Fruit fly (Drosophila melanogaster) whole organism, embryonic: ENCODE results near the gene Col4a1.
A peak's percentile ranks its signal among the peaks of the same experiment; 100 is the strongest.

Experiments used
- ATbp ChIP-seq: fragments of 200-800 bp; sonication (Bioruptor generic); optimal IDR thresholded peaks from 2 replicates; lab custom pipeline; 2017; ENCODE audit warnings: missing biosample characterization, mild to moderate bottlenecking, missing genetic modification characterization, missing genetic modification reagents
- Bdp1 ChIP-seq: fragments of 200-800 bp; sonication (Bioruptor generic); optimal IDR thresholded peaks from 3 replicates; lab custom pipeline; 2016; ENCODE audit warnings: missing biosample characterization, missing genetic modification characterization
- C15 ChIP-seq: fragments of 200-800 bp; sonication (Bioruptor generic); IDR thresholded peaks from 3 replicates; pipeline ENCODE4 v1.3.6; 2022; ENCODE audit warnings: missing biosample characterization, missing genetic modification characterization
- CG10366 ChIP-seq: fragments of 200-800 bp; sonication (Bioruptor generic); IDR thresholded peaks from 2 replicates; pipeline ENCODE4 v1.3.6; 2022; ENCODE audit warnings: missing biosample characterization, missing genetic modification characterization
- CG10959 ChIP-seq: fragments of 200-800 bp; sonication (Bioruptor generic); IDR thresholded peaks from 2 replicates; pipeline ENCODE4 v1.3.6; 2022; ENCODE audit warnings: missing biosample characterization, missing genetic modification characterization
- CG13775 ChIP-seq: fragments of 200-800 bp; sonication (Bioruptor generic); optimal IDR thresholded peaks from 3 replicates; lab custom pipeline; 2017; ENCODE audit warnings: missing biosample characterization, mild to moderate bottlenecking, missing genetic modification characterization
- CG14860 ChIP-seq: fragments of 200-800 bp; sonication (Bioruptor generic); IDR thresholded peaks from 3 replicates; pipeline ENCODE4 v1.3.6; 2022; ENCODE audit warnings: missing biosample characterization, missing genetic modification characterization; ENCODE audit not compliant: partially characterized antibody
- CG15514 ChIP-seq: fragments of 200-800 bp; sonication (Bioruptor generic); optimal IDR thresholded peaks from 3 replicates; lab custom pipeline; 2017; ENCODE audit warnings: missing biosample characterization, missing genetic modification characterization, mild to moderate bottlenecking, moderate library complexity, missing genetic modification reagents
- CG18619 ChIP-seq: fragments of 200-800 bp; sonication (Bioruptor generic); optimal IDR thresholded peaks from 3 replicates; lab custom pipeline; 2017; ENCODE audit warnings: missing biosample characterization, mild to moderate bottlenecking, missing genetic modification characterization
- CG2120 ChIP-seq: fragments of 200-800 bp; sonication (Bioruptor generic); optimal IDR thresholded peaks from 3 replicates; lab custom pipeline; 2016; ENCODE audit warnings: missing biosample characterization, missing genetic modification characterization
- CG2129 ChIP-seq: fragments of 200-800 bp; sonication (Bioruptor generic); IDR thresholded peaks from 2 replicates; pipeline ENCODE4 v1.3.6; 2022; ENCODE audit warnings: missing biosample characterization, missing genetic modification characterization; ENCODE audit not compliant: partially characterized antibody
- CG2678 ChIP-seq: fragments of 200-800 bp; sonication (Bioruptor generic); optimal IDR thresholded peaks from 3 replicates; lab custom pipeline; 2019; ENCODE audit warnings: missing biosample characterization, mild to moderate bottlenecking, missing genetic modification characterization, moderate library complexity
- CG3847 ChIP-seq: fragments of 200-800 bp; sonication (Bioruptor generic); IDR thresholded peaks from 2 replicates; pipeline ENCODE4 v1.3.6; 2022; ENCODE audit warnings: missing biosample characterization, missing genetic modification characterization
- CG7786 ChIP-seq: fragments of 200-800 bp; sonication (Bioruptor generic); optimal IDR thresholded peaks from 2 replicates; lab custom pipeline; 2016; ENCODE audit warnings: missing biosample characterization, missing genetic modification characterization
- CG8388 ChIP-seq: fragments of 200-800 bp; sonication (Bioruptor generic); optimal IDR thresholded peaks from 2 replicates; lab custom pipeline; 2019; ENCODE audit warnings: missing biosample characterization, mild to moderate bottlenecking, missing genetic modification characterization, moderate library complexity
- CG8765 ChIP-seq: fragments of 200-800 bp; sonication (Bioruptor generic); IDR thresholded peaks from 2 replicates; pipeline ENCODE4 v1.3.6; 2022; ENCODE audit warnings: missing biosample characterization, missing genetic modification characterization
- CG9437 ChIP-seq: fragments of 200-800 bp; sonication (Bioruptor generic); optimal IDR thresholded peaks from 2 replicates; lab custom pipeline; 2018; ENCODE audit warnings: missing biosample characterization, mild to moderate bottlenecking, missing genetic modification characterization
- CG9932 ChIP-seq: fragments of 200-800 bp; sonication (Bioruptor generic); IDR thresholded peaks from 2 replicates; pipeline ENCODE4 v1.3.6; 2022; ENCODE audit warnings: missing biosample characterization, missing genetic modification characterization
- CTCF ChIP-seq: fragments of 200-800 bp; sonication (Bioruptor generic); optimal IDR thresholded peaks from 2 replicates; lab custom pipeline; 2017; ENCODE audit warnings: missing biosample characterization, mild to moderate bottlenecking, missing genetic modification characterization, moderate library complexity
- Dip3 ChIP-seq: fragments of 200-800 bp; sonication (Bioruptor generic); optimal IDR thresholded peaks from 3 replicates; lab custom pipeline; 2016; ENCODE audit warnings: missing biosample characterization, missing genetic modification characterization
- Hand ChIP-seq: fragments of 200-800 bp; sonication (Bioruptor generic); optimal IDR thresholded peaks from 2 replicates; lab custom pipeline; 2017; ENCODE audit warnings: mild to moderate bottlenecking, missing biosample characterization, missing genetic modification reagents, missing genetic modification characterization
- Hr51 ChIP-seq, 2 experiments: fragments of 200-800 bp; sonication (Bioruptor generic); optimal IDR thresholded peaks; 2 replicates in 1 of 2; 3 replicates in 1 of 2; lab custom pipeline; 2016 to 2018; ENCODE audit warnings: missing biosample characterization in 2 of 2, missing genetic modification characterization in 2 of 2, mild to moderate bottlenecking in 1 of 2, moderate library complexity in 1 of 2
- Mad ChIP-seq: fragments of 200-800 bp; sonication (Bioruptor generic); optimal IDR thresholded peaks from 2 replicates; lab custom pipeline; 2016; ENCODE audit warnings: missing biosample characterization, missing genetic modification characterization
- Med ChIP-seq: fragments of 200-800 bp; sonication (Bioruptor generic); peaks from one replicate; lab custom pipeline; 2016; ENCODE audit warnings: missing biosample characterization, missing genetic modification characterization, mild to moderate bottlenecking, inconsistent platforms, moderate library complexity
- Nf-YB ChIP-seq: fragments of 200-800 bp; sonication (Bioruptor generic); optimal IDR thresholded peaks from 3 replicates; lab custom pipeline; 2019; ENCODE audit warnings: missing biosample characterization, mild to moderate bottlenecking, missing genetic modification characterization, moderate library complexity
- PHDP ChIP-seq: fragments of 200-800 bp; sonication (Bioruptor generic); optimal IDR thresholded peaks from 3 replicates; lab custom pipeline; 2018; ENCODE audit warnings: missing biosample characterization, mild to moderate bottlenecking, missing genetic modification characterization, moderate library complexity
- Poxn ChIP-seq: fragments of 200-800 bp; sonication (Bioruptor generic); IDR thresholded peaks from 2 replicates; pipeline ENCODE4 v1.3.6; 2022; ENCODE audit warnings: missing biosample characterization, missing genetic modification characterization
- Rfx ChIP-seq: fragments of 200-800 bp; sonication (Bioruptor generic); IDR thresholded peaks from 2 replicates; pipeline ENCODE4 v1.3.6; 2022; ENCODE audit warnings: missing biosample characterization, missing genetic modification characterization
- Vsx1 ChIP-seq: fragments of 200-800 bp; sonication (Bioruptor generic); optimal IDR thresholded peaks from 2 replicates; lab custom pipeline; 2017; ENCODE audit warnings: missing biosample characterization, mild to moderate bottlenecking, missing genetic modification characterization, missing genetic modification reagents
- ap ChIP-seq: fragments of 200-800 bp; sonication (Bioruptor generic); IDR thresholded peaks from 2 replicates; pipeline ENCODE4 v1.3.6; 2022; ENCODE audit warnings: missing biosample characterization, missing genetic modification characterization
- cg ChIP-seq: fragments of 200-800 bp; sonication (Bioruptor generic); optimal IDR thresholded peaks from 3 replicates; lab custom pipeline; 2019; ENCODE audit warnings: missing biosample characterization, mild to moderate bottlenecking, missing genetic modification characterization, moderate library complexity
- dysf ChIP-seq: fragments of 200-800 bp; sonication (Bioruptor generic); IDR thresholded peaks from 3 replicates; pipeline ENCODE4 v1.3.6; 2022; ENCODE audit warnings: missing biosample characterization, missing genetic modification characterization
- gem ChIP-seq: fragments of 200-800 bp; sonication (Bioruptor generic); optimal IDR thresholded peaks from 2 replicates; lab custom pipeline; 2019; ENCODE audit warnings: missing biosample characterization, mild to moderate bottlenecking, missing genetic modification characterization, moderate library complexity
- grau ChIP-seq: fragments of 200-800 bp; optimal IDR thresholded peaks from 3 replicates; lab custom pipeline; 2019; ENCODE audit warnings: missing biosample characterization, mild to moderate bottlenecking, missing genetic modification characterization, moderate library complexity
- insv ChIP-seq, 2 experiments: fragments of 200-800 bp; sonication (Bioruptor generic); optimal IDR thresholded peaks; 3 replicates each; lab custom pipeline; 2016 to 2018; ENCODE audit warnings: missing biosample characterization in 2 of 2, missing genetic modification characterization in 2 of 2
- lilli ChIP-seq: fragments of 200-800 bp; sonication (Bioruptor generic); optimal IDR thresholded peaks from 3 replicates; lab custom pipeline; 2016; ENCODE audit warnings: missing biosample characterization, missing genetic modification characterization
- nau ChIP-seq: fragments of 200-800 bp; sonication (Bioruptor generic); optimal IDR thresholded peaks from 3 replicates; lab custom pipeline; 2017; ENCODE audit warnings: missing biosample characterization, mild to moderate bottlenecking, missing genetic modification characterization, missing genetic modification reagents
- nerfin-2 ChIP-seq: fragments of 200-800 bp; sonication (Bioruptor generic); IDR thresholded peaks from 2 replicates; pipeline ENCODE4 v1.3.6; 2022; ENCODE audit warnings: missing biosample characterization, missing genetic modification characterization; ENCODE audit not compliant: partially characterized antibody
- otp ChIP-seq: fragments of 200-800 bp; sonication (Bioruptor generic); IDR thresholded peaks from 3 replicates; pipeline ENCODE4, ENCODE4 v1.3.6; 2022; ENCODE audit warnings: missing biosample characterization, missing genetic modification characterization
- peb ChIP-seq: fragments of 200-800 bp; sonication (Bioruptor generic); IDR thresholded peaks from 2 replicates; pipeline ENCODE4 v1.3.6; 2022; ENCODE audit warnings: missing biosample characterization, missing genetic modification characterization
- row ChIP-seq: fragments of 200-800 bp; sonication (Bioruptor generic); IDR thresholded peaks from 3 replicates; pipeline ENCODE4 v1.3.6; 2022; ENCODE audit warnings: missing biosample characterization, missing genetic modification characterization
- sens ChIP-seq: fragments of 200-800 bp; sonication (Bioruptor generic); peaks from one replicate; lab custom pipeline; 2016; ENCODE audit warnings: missing biosample characterization, missing genetic modification characterization
- sens-2 ChIP-seq: fragments of 200-800 bp; sonication (Bioruptor generic); IDR thresholded peaks from 2 replicates; pipeline ENCODE4 v1.3.6; 2022; ENCODE audit warnings: missing biosample characterization, missing genetic modification characterization
- sim ChIP-seq: fragments of 200-800 bp; sonication (Bioruptor generic); IDR thresholded peaks from 2 replicates; pipeline ENCODE4 v1.3.6; 2022; ENCODE audit warnings: missing biosample characterization, missing genetic modification characterization
- sima ChIP-seq: fragments of 200-800 bp; sonication (Bioruptor generic); optimal IDR thresholded peaks from 2 replicates; lab custom pipeline; 2016; ENCODE audit warnings: missing biosample characterization, missing genetic modification characterization
- sr ChIP-seq: fragments of 200-800 bp; sonication (Bioruptor generic); IDR thresholded peaks from 3 replicates; pipeline ENCODE4 v1.3.6; 2022; ENCODE audit warnings: missing biosample characterization, missing genetic modification characterization
- stc ChIP-seq: fragments of 200-800 bp; sonication (Bioruptor generic); IDR thresholded peaks from 2 replicates; pipeline ENCODE4 v1.3.6; 2022; ENCODE audit warnings: missing biosample characterization, missing genetic modification characterization
- tin ChIP-seq: fragments of 200-800 bp; sonication (Bioruptor generic); optimal IDR thresholded peaks from 3 replicates; lab custom pipeline; 2016; ENCODE audit warnings: missing biosample characterization, missing genetic modification characterization
- tup ChIP-seq: fragments of 200-800 bp; sonication (Bioruptor generic); optimal IDR thresholded peaks from 2 replicates; lab custom pipeline; 2016; ENCODE audit warnings: missing biosample characterization, mild to moderate bottlenecking, missing genetic modification characterization, moderate library complexity
- vvl ChIP-seq: fragments of 200-800 bp; sonication (Bioruptor generic); IDR thresholded peaks from 2 replicates; pipeline ENCODE4 v1.3.6; 2022; ENCODE audit warnings: missing biosample characterization, missing genetic modification characterization

The Col4a1 gene

dm6 chr2L:5084586-5085257 is 55.3 kb downstream of the Col4a1 start:
- TF ChIP-seq C15 (no peak), CG8765 (no peak), ATbp (GFP tag; lab: Kevin White, UChicago) (peak; percentile 68), CG7786 (peak; percentile 8), grau (tag; lab: Kevin White, UChicago) (peak; percentile 62), Bdp1 (GFP tag; lab: Kevin White, UChicago) (peak; percentile 5), sens (GFP tag; lab: Kevin White, UChicago) (peak; percentile 80), CG9437 (GFP tag; lab: Kevin White, UChicago) (no peak), otp (GFP tag; lab: Robert Waterston, UW) (0 out of 3 replicates have a peak, but pooled peaks have one; percentile 23), stc (no peak), gem (tag; lab: Kevin White, UChicago) (peak; percentile 26), nau (GFP tag; lab: Kevin White, UChicago) (no peak), CG3847 (GFP tag; lab: Robert Waterston, UW) (no peak), row (GFP tag; lab: Robert Waterston, UW) (0 out of 3 replicates have a peak, but pooled peaks have one; percentile 30), CG18619 (peak; percentile 6), CG15514 (GFP tag; lab: Kevin White, UChicago) (no peak), Hand (GFP tag; lab: Kevin White, UChicago) (peak; percentile 10), Dip3 (GFP tag; lab: Kevin White, UChicago) (peak; percentile 45), Hr51 (GFP tag; optimal IDR thresholded peaks at IDR 0.05; lab: Kevin White, UChicago) (peak in 1 of 2 experiments; percentile 21), Med (GFP tag; lab: Kevin White, UChicago) (peak; percentile 55), CG2678 (tag; lab: Kevin White, UChicago) (peak; percentile 3), dysf (peak; percentile 18; the same call in 1 of the 3 replicates), CG8388 (GFP tag; lab: Kevin White, UChicago) (peak; percentile 11), nerfin-2 (GFP tag; lab: Robert Waterston, UW) (no peak), sima (GFP tag; lab: Kevin White, UChicago) (no peak), tin (GFP tag; lab: Kevin White, UChicago) (no peak), CTCF (GFP tag; lab: Kevin White, UChicago) (no peak), Nf-YB (GFP tag; lab: Kevin White, UChicago) (no peak), sr (no peak), Rfx (GFP tag; lab: Robert Waterston, UW) (0 out of 2 replicates have a peak, but pooled peaks have one; percentile 34), Vsx1 (GFP tag; lab: Kevin White, UChicago) (peak; percentile 58), sim (GFP tag; lab: Robert Waterston, UW) (no peak), Poxn (GFP tag; lab: Robert Waterston, UW) (no peak), Mad (GFP tag; lab: Kevin White, UChicago) (no peak), CG2129 (no peak), insv (GFP tag; optimal IDR thresholded peaks at IDR 0.05; lab: Kevin White, UChicago) (no peak), peb (GFP tag; lab: Robert Waterston, UW) (no peak), sens-2 (GFP tag; lab: Robert Waterston, UW) (no peak), vvl (peak; percentile 70), lilli (GFP tag; lab: Kevin White, UChicago) (peak; percentile 32), tup (GFP tag; lab: Kevin White, UChicago) (no peak), CG2120 (GFP tag; lab: Kevin White, UChicago) (peak; percentile 44), ap (peak; percentile 17; the same call in 1 of the 2 replicates), CG10959 (GFP tag; lab: Robert Waterston, UW) (no peak), cg (GFP tag; lab: Kevin White, UChicago) (no peak), CG9932 (GFP tag; lab: Robert Waterston, UW) (peak; percentile 48; the same call in 1 of the 2 replicates), PHDP (peak; percentile 19), CG14860 (GFP tag; lab: Robert Waterston, UW) (0 out of 3 replicates have a peak, but pooled peaks have one; percentile 27), CG10366 (GFP tag; lab: Robert Waterston, UW) (no peak), CG13775 (no peak)
